Fruit fly (Drosophila melanogaster): Measurements from ENCODE around the gene CG5877.
A peak's percentile ranks its signal among the peaks of the same experiment; 100 is the strongest.

Gene CG5877

dm6 chrX:15292794-15293193, at the start of gene CG5877 (continued):
- peak; percentile 25 for TF ChIP-seq CG2116 (GFP tag; optimal IDR thresholded peaks at IDR 0.05)
- TF ChIP-seq Gsc (GFP tag; IDR thresholded peaks at IDR 0.05), result no peak
- peak; percentile 17; the same call in 2 of the 3 replicates for TF ChIP-seq HLH4C (GFP tag; IDR thresholded peaks at IDR 0.05; ENCODE audit: partially characterized antibody)
- TF ChIP-seq MESR4 (GFP tag; optimal IDR thresholded peaks at IDR 0.05), result peak; percentile 43
- 0 out of 3 replicates have a peak, but pooled peaks have one; percentile 24 for TF ChIP-seq Opbp (GFP tag; IDR thresholded peaks at IDR 0.05; ENCODE audit: partially characterized antibody)
- TF ChIP-seq Deaf1 (tag; optimal IDR thresholded peaks at IDR 0.05), result peak; percentile 31
- peak; percentile 40 for TF ChIP-seq Abd-B (GFP tag; optimal IDR thresholded peaks at IDR 0.05)
- TF ChIP-seq ttk (GFP tag; IDR thresholded peaks at IDR 0.05), result no peak
- TF ChIP-seq HLH54F (GFP tag; optimal IDR thresholded peaks at IDR 0.05), result no peak
- TF ChIP-seq Pdp1 (GFP tag; optimal IDR thresholded peaks at IDR 0.05), result peak in 1 of 2 experiments; percentile 29
- no peak for TF ChIP-seq CG8924 (tag; optimal IDR thresholded peaks at IDR 0.05)
- TF ChIP-seq CG7963 (GFP tag; IDR thresholded peaks at IDR 0.05; ENCODE audit: partially characterized antibody), result 0 out of 3 replicates have a peak, but pooled peaks have one; percentile 11
- TF ChIP-seq CG4617 (GFP tag; optimal IDR thresholded peaks at IDR 0.05; ENCODE audit: borderline replicate concordance), result peak; percentile 43
- TF ChIP-seq stwl (tag; optimal IDR thresholded peaks at IDR 0.05), result peak; percentile 14

dm6 chrX:15244813-15245212, 48.0 kb upstream of the CG5877 start, which contains the start of gene PPYR1:
TSS of gene PPYR1 (minus strand) at chrX:15244913.
- TF ChIP-seq az2 (GFP tag; optimal IDR thresholded peaks at IDR 0.05), result no peak
- no peak for TF ChIP-seq MTF-1 (GFP tag; optimal IDR thresholded peaks at IDR 0.05; ENCODE audit: borderline replicate concordance)
- no peak for TF ChIP-seq BEAF-32 (GFP tag; optimal IDR thresholded peaks at IDR 0.05)
- no peak for TF ChIP-seq Opbp (GFP tag; IDR thresholded peaks at IDR 0.05; ENCODE audit: partially characterized antibody)
- TF ChIP-seq CG6791 (GFP tag; IDR thresholded peaks at IDR 0.05; ENCODE audit: partially characterized antibody), result no peak
- TF ChIP-seq Lim3 (GFP tag; IDR thresholded peaks at IDR 0.05), result no peak
- no peak for TF ChIP-seq CG16815 (GFP tag; optimal IDR thresholded peaks at IDR 0.05)
- TF ChIP-seq Nf-YA (GFP tag; IDR thresholded peaks at IDR 0.05), result no peak
- TF ChIP-seq ab (GFP tag; optimal IDR thresholded peaks at IDR 0.05), result no peak
- no peak for TF ChIP-seq Sry-δ (GFP tag; optimal IDR thresholded peaks at IDR 0.05)
- TF ChIP-seq CG12744 (GFP tag; optimal IDR thresholded peaks at IDR 0.05), result no peak
- TF ChIP-seq CG7271 (tag; optimal IDR thresholded peaks at IDR 0.05), result no peak
- no peak for TF ChIP-seq CG8290 (GFP tag; optimal IDR thresholded peaks at IDR 0.05)
- TF ChIP-seq CG8290 (tag; optimal IDR thresholded peaks at IDR 0.05), result no peak
- no peak for TF ChIP-seq usp (GFP tag; optimal IDR thresholded peaks at IDR 0.05)
- no peak for TF ChIP-seq CG10959 (GFP tag; IDR thresholded peaks at IDR 0.05)
- TF ChIP-seq sqz (GFP tag; optimal IDR thresholded peaks at IDR 0.05), result no peak
- TF ChIP-seq CG8388 (GFP tag; optimal IDR thresholded peaks at IDR 0.05), result no peak
- TF ChIP-seq CG13894 (tag; optimal IDR thresholded peaks at IDR 0.05), result no peak
- no peak for TF ChIP-seq Trl (optimal IDR thresholded peaks at IDR 0.05)
- TF ChIP-seq Trl (GFP tag; optimal IDR thresholded peaks at IDR 0.05), result no peak
- no peak for TF ChIP-seq CG13775 (GFP tag; optimal IDR thresholded peaks at IDR 0.05)

dm6 chrX:15259295-15259694, 33.5 kb upstream of the CG5877 start:
- no peak for TF ChIP-seq CG8765 (GFP tag; IDR thresholded peaks at IDR 0.05)
- peak; percentile 97 for TF ChIP-seq Hr39 (optimal IDR thresholded peaks at IDR 0.05)
- no peak for TF ChIP-seq CG10959 (GFP tag; IDR thresholded peaks at IDR 0.05)
- no peak for TF ChIP-seq dm (GFP tag; optimal IDR thresholded peaks at IDR 0.05)

Measured in whole organism, embryonic.